Fruit fly (Drosophila melanogaster) whole organism, embryonic: Measurements from ENCODE around the gene ND-39.

Experiments
- Abd-B ChIP-seq: fragments of 200-800 bp; sonication (Bioruptor generic); optimal IDR thresholded peaks from 2 replicates; lab custom pipeline; 2018; ENCODE audit warnings: missing biosample characterization, mild to moderate bottlenecking, missing genetic modification characterization, moderate library complexity
- BEAF-32 ChIP-seq: fragments of 200-800 bp; sonication (Bioruptor generic); optimal IDR thresholded peaks from 3 replicates; lab custom pipeline; 2017; ENCODE audit warnings: missing biosample characterization, missing genetic modification characterization, mild to moderate bottlenecking, moderate library complexity, missing genetic modification reagents
- Bdp1 ChIP-seq: fragments of 200-800 bp; sonication (Bioruptor generic); optimal IDR thresholded peaks from 3 replicates; lab custom pipeline; 2016; ENCODE audit warnings: missing biosample characterization, missing genetic modification characterization
- CG10274 ChIP-seq: fragments of 200-800 bp; sonication (Bioruptor generic); optimal IDR thresholded peaks from 3 replicates; lab custom pipeline; 2017; ENCODE audit warnings: missing biosample characterization, mild to moderate bottlenecking, missing genetic modification characterization
- CG12942 ChIP-seq: fragments of 200-800 bp; sonication (Bioruptor generic); optimal IDR thresholded peaks from 3 replicates; lab custom pipeline; 2016; ENCODE audit warnings: missing biosample characterization, missing genetic modification characterization
- CG13123 ChIP-seq: fragments of 200-800 bp; sonication (Bioruptor generic); optimal IDR thresholded peaks from 2 replicates; lab custom pipeline; 2016; ENCODE audit warnings: missing biosample characterization, missing genetic modification characterization
- CG13287 ChIP-seq: fragments of 200-800 bp; sonication (Bioruptor generic); IDR thresholded peaks from 2 replicates; pipeline ENCODE4 v1.3.6; 2022; ENCODE audit warnings: missing biosample characterization, missing genetic modification characterization; ENCODE audit not compliant: partially characterized antibody
- CG13424 ChIP-seq: fragments of 200-800 bp; sonication (Bioruptor generic); optimal IDR thresholded peaks from 2 replicates; lab custom pipeline; 2019; ENCODE audit warnings: missing biosample characterization, mild to moderate bottlenecking, missing genetic modification characterization, moderate library complexity
- CG17186 ChIP-seq: fragments of 200-800 bp; sonication (Bioruptor generic); optimal IDR thresholded peaks from 3 replicates; lab custom pipeline; 2017; ENCODE audit warnings: missing biosample characterization, missing genetic modification reagents, missing genetic modification characterization
- CG17359 ChIP-seq: fragments of 200-800 bp; sonication (Bioruptor generic); optimal IDR thresholded peaks from 3 replicates; lab custom pipeline; 2018; ENCODE audit warnings: missing biosample characterization, mild to moderate bottlenecking, missing genetic modification characterization, moderate library complexity
- CG17361 ChIP-seq: fragments of 200-800 bp; sonication (Bioruptor generic); IDR thresholded peaks from 3 replicates; pipeline ENCODE4 v1.3.6; 2022; ENCODE audit warnings: missing biosample characterization, missing genetic modification characterization
- CG18011 ChIP-seq: fragments of 200-800 bp; sonication (Bioruptor generic); optimal IDR thresholded peaks from 2 replicates; lab custom pipeline; 2017; ENCODE audit warnings: missing biosample characterization, missing genetic modification characterization, mild to moderate bottlenecking, moderate library complexity, missing genotype
- CG18764 ChIP-seq: fragments of 200-800 bp; sonication (Bioruptor generic); optimal IDR thresholded peaks from 3 replicates; lab custom pipeline; 2016; ENCODE audit warnings: missing biosample characterization, missing genetic modification characterization
- CG31388 ChIP-seq: fragments of 200-800 bp; sonication (Bioruptor generic); optimal IDR thresholded peaks from 2 replicates; lab custom pipeline; 2016; ENCODE audit warnings: missing biosample characterization, missing genetic modification characterization
- CG3163 ChIP-seq: fragments of 200-800 bp; sonication (Bioruptor generic); optimal IDR thresholded peaks from 3 replicates; lab custom pipeline; 2016; ENCODE audit warnings: missing biosample characterization, missing genetic modification characterization
- CG34224 ChIP-seq: fragments of 200-800 bp; sonication (Bioruptor generic); IDR thresholded peaks from 3 replicates; pipeline ENCODE4 v1.3.6; 2022; ENCODE audit warnings: missing biosample characterization, missing genetic modification characterization; ENCODE audit not compliant: partially characterized antibody
- CG4360 ChIP-seq: fragments of 200-800 bp; sonication (Bioruptor generic); IDR thresholded peaks from 2 replicates; pipeline ENCODE4 v1.3.6; 2022; ENCODE audit warnings: missing biosample characterization, missing genetic modification characterization
- CG7556 ChIP-seq: fragments of 200-800 bp; sonication (Bioruptor generic); optimal IDR thresholded peaks from 2 replicates; lab custom pipeline; 2017; ENCODE audit warnings: missing biosample characterization, mild to moderate bottlenecking, missing genetic modification characterization
- CG7987 ChIP-seq: fragments of 200-800 bp; sonication (Bioruptor generic); optimal IDR thresholded peaks from 2 replicates; lab custom pipeline; 2018; ENCODE audit warnings: missing biosample characterization, mild to moderate bottlenecking, missing genetic modification characterization, moderate library complexity
- CG8290 ChIP-seq, 3 experiments: fragments of 200-800 bp; sonication (Bioruptor generic); optimal IDR thresholded peaks; 2 replicates each; lab custom pipeline; 2016 to 2019; ENCODE audit warnings: missing biosample characterization in 3 of 3, missing genetic modification characterization in 3 of 3, mild to moderate bottlenecking in 2 of 3, moderate library complexity in 1 of 3
- CG9797 ChIP-seq: fragments of 200-800 bp; sonication (Bioruptor generic); optimal IDR thresholded peaks from 3 replicates; lab custom pipeline; 2018; ENCODE audit warnings: missing biosample characterization, mild to moderate bottlenecking, missing genetic modification characterization
- CoRest ChIP-seq: fragments of 200-800 bp; sonication (Bioruptor generic); optimal IDR thresholded peaks from 3 replicates; lab custom pipeline; 2018; ENCODE audit warnings: missing biosample characterization, mild to moderate bottlenecking, missing genetic modification characterization, moderate library complexity
- CrebB ChIP-seq: fragments of 200-800 bp; sonication (Bioruptor generic); optimal IDR thresholded peaks from 3 replicates; lab custom pipeline; 2018; ENCODE audit warnings: missing biosample characterization, mild to moderate bottlenecking, missing genetic modification characterization
- Deaf1 ChIP-seq: fragments of 200-800 bp; optimal IDR thresholded peaks from 3 replicates; lab custom pipeline; 2019; ENCODE audit warnings: missing biosample characterization, mild to moderate bottlenecking, missing genetic modification characterization, moderate library complexity
- Dek ChIP-seq: fragments of 200-800 bp; sonication (Bioruptor generic); optimal IDR thresholded peaks from 3 replicates; lab custom pipeline; 2019; ENCODE audit warnings: missing biosample characterization, mild to moderate bottlenecking, missing genetic modification characterization, moderate library complexity
- Ets65A ChIP-seq: fragments of 200-800 bp; sonication (Bioruptor generic); peaks from one replicate; lab custom pipeline; 2016; ENCODE audit warnings: missing biosample characterization, missing genetic modification characterization
- H2.0 ChIP-seq: fragments of 200-800 bp; sonication (Bioruptor generic); IDR thresholded peaks from 2 replicates; pipeline ENCODE4 v1.3.6; 2022; ENCODE audit warnings: missing biosample characterization, missing genetic modification characterization
- Hand ChIP-seq: fragments of 200-800 bp; sonication (Bioruptor generic); optimal IDR thresholded peaks from 2 replicates; lab custom pipeline; 2017; ENCODE audit warnings: mild to moderate bottlenecking, missing biosample characterization, missing genetic modification reagents, missing genetic modification characterization
- MBD-R2 ChIP-seq: fragments of 200-800 bp; sonication (Bioruptor generic); IDR thresholded peaks from 2 replicates; pipeline ENCODE4 v1.3.6; 2022; ENCODE audit warnings: missing biosample characterization, missing genetic modification characterization
- NFAT ChIP-seq: fragments of 200-800 bp; sonication (Bioruptor generic); IDR thresholded peaks from 2 replicates; pipeline ENCODE4 v1.3.6; 2022; ENCODE audit warnings: missing biosample characterization, missing genetic modification characterization
- NK7.1 ChIP-seq: fragments of 200-800 bp; sonication (Bioruptor generic); optimal IDR thresholded peaks from 3 replicates; lab custom pipeline; 2016; ENCODE audit warnings: missing biosample characterization, missing genetic modification characterization
- Nf-YB ChIP-seq: fragments of 200-800 bp; sonication (Bioruptor generic); optimal IDR thresholded peaks from 3 replicates; lab custom pipeline; 2019; ENCODE audit warnings: missing biosample characterization, mild to moderate bottlenecking, missing genetic modification characterization, moderate library complexity
- Opbp ChIP-seq: fragments of 200-800 bp; sonication (Bioruptor generic); IDR thresholded peaks from 3 replicates; pipeline ENCODE4 v1.3.6; 2022; ENCODE audit warnings: missing biosample characterization, missing genetic modification characterization; ENCODE audit not compliant: partially characterized antibody
- Poxn ChIP-seq: fragments of 200-800 bp; sonication (Bioruptor generic); IDR thresholded peaks from 2 replicates; pipeline ENCODE4 v1.3.6; 2022; ENCODE audit warnings: missing biosample characterization, missing genetic modification characterization
- ac ChIP-seq: fragments of 200-800 bp; sonication (Bioruptor generic); optimal IDR thresholded peaks from 3 replicates; lab custom pipeline; 2017; ENCODE audit warnings: missing biosample characterization, mild to moderate bottlenecking, missing genetic modification characterization
- cg ChIP-seq: fragments of 200-800 bp; sonication (Bioruptor generic); optimal IDR thresholded peaks from 3 replicates; lab custom pipeline; 2019; ENCODE audit warnings: missing biosample characterization, mild to moderate bottlenecking, missing genetic modification characterization, moderate library complexity
- chm ChIP-seq: fragments of 200-800 bp; sonication (Bioruptor generic); IDR thresholded peaks from 2 replicates; pipeline ENCODE4 v1.3.6; 2022; ENCODE audit warnings: missing biosample characterization, missing genetic modification characterization
- danr ChIP-seq: fragments of 200-800 bp; sonication (Bioruptor generic); IDR thresholded peaks from 2 replicates; pipeline ENCODE4 v1.3.6; 2022; ENCODE audit warnings: missing biosample characterization, missing genetic modification characterization
- exex ChIP-seq: fragments of 200-800 bp; sonication (Bioruptor generic); optimal IDR thresholded peaks from 4 replicates; lab custom pipeline; 2018; ENCODE audit warnings: missing biosample characterization, mild to moderate bottlenecking, missing genetic modification characterization, moderate library complexity
- gcm ChIP-seq: fragments of 200-800 bp; sonication (Bioruptor generic); optimal IDR thresholded peaks from 2 replicates; lab custom pipeline; 2019; ENCODE audit warnings: missing biosample characterization, mild to moderate bottlenecking, missing genetic modification characterization, moderate library complexity
- grau ChIP-seq: fragments of 200-800 bp; optimal IDR thresholded peaks from 3 replicates; lab custom pipeline; 2019; ENCODE audit warnings: missing biosample characterization, mild to moderate bottlenecking, missing genetic modification characterization, moderate library complexity
- h ChIP-seq: fragments of >200 bp; optimal IDR thresholded peaks from 2 replicates; lab custom pipeline; 2017
- maf-S ChIP-seq: fragments of 200-800 bp; sonication (Bioruptor generic); optimal IDR thresholded peaks from 2 replicates; lab custom pipeline; 2016; ENCODE audit warnings: missing biosample characterization, missing genetic modification characterization
- pum ChIP-seq: fragments of 200-800 bp; sonication (Bioruptor generic); optimal IDR thresholded peaks from 2 replicates; lab custom pipeline; 2016; ENCODE audit warnings: missing biosample characterization, missing genetic modification characterization
- rib ChIP-seq: fragments of 200-800 bp; sonication (Bioruptor generic); IDR thresholded peaks from 2 replicates; pipeline ENCODE4 v1.3.6; 2022; ENCODE audit warnings: missing biosample characterization, missing genetic modification characterization
- salm ChIP-seq: fragments of 200-800 bp; sonication (Bioruptor generic); optimal IDR thresholded peaks from 2 replicates; lab custom pipeline; 2018; ENCODE audit warnings: missing biosample characterization, mild to moderate bottlenecking, missing genetic modification characterization
- seq ChIP-seq: fragments of 200-800 bp; sonication (Bioruptor generic); IDR thresholded peaks from 2 replicates; pipeline ENCODE4 v1.3.6; 2022; ENCODE audit warnings: missing biosample characterization, missing genetic modification characterization
- sisA ChIP-seq: fragments of 200-800 bp; sonication (Bioruptor generic); IDR thresholded peaks from 2 replicates; pipeline ENCODE4 v1.3.6; 2022; ENCODE audit warnings: missing biosample characterization, missing genetic modification characterization
- tgo ChIP-seq: fragments of 200-800 bp; sonication (Bioruptor generic); IDR thresholded peaks from 3 replicates; pipeline ENCODE4 v1.3.6; 2022; ENCODE audit warnings: missing biosample characterization, missing genetic modification characterization
- tio ChIP-seq: fragments of 200-800 bp; sonication (Bioruptor generic); optimal IDR thresholded peaks from 2 replicates; lab custom pipeline; 2017; ENCODE audit warnings: missing biosample characterization, missing genetic modification characterization, inconsistent platforms

Gene ND-39

DNA sequence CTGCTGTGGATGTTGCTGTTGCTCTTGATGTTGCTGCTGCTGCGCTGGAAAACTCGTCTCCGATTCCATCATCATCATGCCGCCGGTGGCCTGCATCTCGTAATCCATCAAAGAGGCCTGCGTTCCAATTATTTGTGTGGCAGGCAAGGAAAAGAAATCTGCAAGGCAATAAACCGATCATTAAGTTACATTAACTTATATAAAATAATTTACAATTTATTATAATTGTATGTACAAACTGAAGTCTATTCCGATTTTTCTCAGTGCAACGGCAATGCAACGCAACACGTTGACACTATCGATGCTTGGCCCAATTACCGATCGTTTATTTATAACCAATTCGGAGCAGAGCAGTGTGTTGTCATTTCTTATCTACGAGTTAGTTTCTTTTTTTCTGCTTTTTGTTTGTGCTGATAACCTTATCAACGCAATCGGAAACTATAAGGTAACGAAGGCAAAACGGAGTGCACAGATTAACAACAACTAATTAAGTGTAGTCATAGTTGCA lies 20.8 kb upstream of the ND-39 start (continued):
- TF ChIP-seq CG7556 (GFP tag; lab: Kevin White, UChicago) (peak; percentile 40), CG12942 (GFP tag; lab: Kevin White, UChicago) (peak; percentile 34), NFAT (GFP tag; lab: Robert Waterston, UW) (no peak), tio (GFP tag; lab: Kevin White, UChicago) (peak; percentile 3), CG34224 (GFP tag; lab: Robert Waterston, UW) (no peak), CG10274 (GFP tag; lab: Kevin White, UChicago) (peak; percentile 31), CG13424 (tag; lab: Kevin White, UChicago) (peak; percentile 44), CoRest (tag; lab: Kevin White, UChicago) (peak; percentile 0), CrebB (tag; lab: Kevin White, UChicago) (no peak), H2.0 (peak; percentile 54), CG9797 (no peak), CG17359 (tag; lab: Kevin White, UChicago) (peak; percentile 59), Bdp1 (GFP tag; lab: Kevin White, UChicago) (no peak), CG31388 (GFP tag; lab: Kevin White, UChicago) (no peak), Dek (tag; lab: Kevin White, UChicago) (peak; percentile 35), NK7.1 (GFP tag; lab: Kevin White, UChicago) (no peak), Hand (GFP tag; lab: Kevin White, UChicago) (peak; percentile 9), exex (tag; lab: Kevin White, UChicago) (peak; percentile 89), gcm (GFP tag; lab: Kevin White, UChicago) (peak; percentile 44), CG13123 (no peak), BEAF-32 (GFP tag; lab: Kevin White, UChicago) (no peak), pum (no peak), cg (no peak), MBD-R2 (GFP tag; lab: Robert Waterston, UW) (peak; percentile 30; the same call in 1 of the 2 replicates), CG17361 (GFP tag; lab: Robert Waterston, UW) (no peak), CG4360 (GFP tag; lab: Robert Waterston, UW) (no peak), maf-S (GFP tag; lab: Kevin White, UChicago) (no peak), seq (GFP tag; lab: Robert Waterston, UW) (peak; percentile 69), CG8290 (GFP tag; optimal IDR thresholded peaks at IDR 0.05; lab: Kevin White, UChicago) (no peak), CG8290 (tag; optimal IDR thresholded peaks at IDR 0.05; lab: Kevin White, UChicago) (peak in 1 of 2 experiments; percentile 34), CG13287 (no peak), tgo (peak; percentile 36; the same call in 2 of the 3 replicates), rib (GFP tag; lab: Robert Waterston, UW) (peak; percentile 23; the same call in 1 of the 2 replicates), Nf-YB (GFP tag; lab: Kevin White, UChicago) (peak; percentile 0), Abd-B (GFP tag; lab: Kevin White, UChicago) (no peak), grau (tag; lab: Kevin White, UChicago) (peak; percentile 16), sisA (GFP tag; lab: Robert Waterston, UW) (peak; percentile 44; the same call in 1 of the 2 replicates), Ets65A (no peak), CG17186 (GFP tag; lab: Kevin White, UChicago) (no peak), h (lab: Kevin White, UChicago) (no peak), Deaf1 (tag; lab: Kevin White, UChicago) (peak; percentile 33), ac (GFP tag; lab: Kevin White, UChicago) (peak; percentile 30), CG18011 (GFP tag; lab: Kevin White, UChicago) (no peak), danr (GFP tag; lab: Robert Waterston, UW) (0 out of 2 replicates have a peak, but pooled peaks have one; percentile 26), CG18764 (peak; percentile 17), CG7987 (peak; percentile 5), Poxn (GFP tag; lab: Robert Waterston, UW) (no peak), salm (tag; lab: Kevin White, UChicago) (peak; percentile 32), chm (GFP tag; lab: Robert Waterston, UW) (peak; percentile 53; the same call in 1 of the 2 replicates), Opbp (GFP tag; lab: Robert Waterston, UW) (no peak), CG3163 (GFP tag; lab: Kevin White, UChicago) (no peak)
